Worm (Caenorhabditis elegans) whole organism, L4/young adult: Measurements from ENCODE around the gene K04F1.8.

Experiments used
- W03F9.2 ChIP-seq: fragments of 150-350 bp; optimal IDR thresholded peaks from 2 replicates; lab custom pipeline; 2014; ENCODE audit warnings: missing biosample characterization, missing genetic modification characterization
- him-1 ChIP-seq: sonication (generic microtip); optimal IDR thresholded peaks from 2 replicates; lab custom pipeline; 2016; ENCODE audit warnings: missing genotype, missing genetic modification reagents, missing genetic modification characterization, missing compliant biosample characterization

DNA sequence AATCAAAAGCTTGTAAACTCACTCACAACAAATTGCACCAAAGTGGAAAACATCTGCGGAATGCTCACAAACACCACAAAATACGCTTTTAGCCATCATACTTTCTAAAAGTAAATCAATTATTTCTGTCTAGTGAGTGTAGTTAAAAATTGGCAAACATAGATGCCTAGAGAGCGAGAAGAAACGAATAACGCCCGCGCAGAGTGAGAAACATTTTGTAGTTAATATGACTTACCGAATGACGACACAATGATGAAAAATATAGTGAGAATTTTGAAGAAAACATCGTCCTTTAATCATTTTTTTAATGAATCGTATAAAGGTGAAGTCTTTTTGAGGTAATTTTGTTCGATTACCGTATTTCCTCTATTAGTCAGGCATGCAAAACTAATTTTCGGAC is 37.7 kb upstream of the K04F1.8 start, which contains the start of gene nhr-238:
- TF ChIP-seq him-1 (tag; lab: Kevin White, UChicago) (no peak), W03F9.2 (tag; lab: Kevin White, UChicago) (no peak)
